Fruit fly (Drosophila melanogaster) Kc167 (cell line): ENCODE results near the gene rno.

Experiments used
- Myc ChIP-seq: fragments of >200 bp; optimal IDR thresholded peaks from 2 replicates; lab custom pipeline; 2017; ENCODE audit warnings: missing external identifiers
- Sin3A ChIP-seq: fragments of >200 bp; optimal IDR thresholded peaks from 2 replicates; lab custom pipeline; 2018; ENCODE audit warnings: missing external identifiers
- h ChIP-seq: fragments of >200 bp; optimal IDR thresholded peaks from 3 replicates; lab custom pipeline; 2018; ENCODE audit warnings: missing external identifiers
- insv ChIP-seq: fragments of >200 bp; optimal IDR thresholded peaks from 3 replicates; lab custom pipeline; 2018; ENCODE audit warnings: missing external identifiers
- psq ChIP-seq: fragments of >200 bp; optimal IDR thresholded peaks from 2 replicates; lab custom pipeline; 2017; ENCODE audit warnings: missing external identifiers
- ttk ChIP-seq: sonication (Bioruptor generic); optimal IDR thresholded peaks from 2 replicates; lab custom pipeline; 2017; ENCODE audit warnings: missing external identifiers

The rno gene

DNA sequence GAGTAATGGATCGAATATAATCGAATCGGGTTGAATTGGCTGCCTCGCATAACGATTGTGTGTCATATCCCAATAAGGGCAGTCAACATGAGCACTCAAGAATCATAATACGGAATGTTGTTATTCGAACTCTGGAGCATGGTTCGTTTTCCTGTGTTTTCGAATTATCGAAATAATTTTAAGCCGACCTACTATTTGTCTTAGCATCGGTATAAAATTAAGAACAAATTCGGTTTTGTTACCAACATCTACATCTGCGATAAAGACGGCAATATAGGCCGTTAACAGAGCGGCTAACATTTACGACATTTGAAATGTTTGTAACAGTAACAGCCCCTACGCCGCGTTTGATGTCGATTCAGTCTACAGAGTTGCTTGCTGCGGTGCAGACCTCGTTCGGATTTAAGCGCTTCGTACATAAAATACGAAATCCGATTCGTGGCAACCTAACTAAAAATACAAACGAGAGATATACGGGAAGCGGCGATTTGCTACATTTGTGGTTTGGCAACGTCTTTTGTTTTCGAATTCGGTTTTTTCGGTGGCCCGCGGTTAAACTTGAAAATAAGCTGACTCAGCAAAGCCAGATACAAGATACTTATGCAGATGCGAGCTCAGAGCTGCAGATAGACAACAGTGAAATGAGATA lies 39.0 kb downstream of the rno start:
- TF ChIP-seq h = no peak
- TF ChIP-seq psq (lab: Kevin White, UChicago) = no peak
- TF ChIP-seq Sin3A (lab: Kevin White, UChicago) = no peak
- no peak for TF ChIP-seq Myc (lab: Kevin White, UChicago)
- TF ChIP-seq ttk = no peak
- TF ChIP-seq insv (lab: Kevin White, UChicago) = no peak

DNA sequence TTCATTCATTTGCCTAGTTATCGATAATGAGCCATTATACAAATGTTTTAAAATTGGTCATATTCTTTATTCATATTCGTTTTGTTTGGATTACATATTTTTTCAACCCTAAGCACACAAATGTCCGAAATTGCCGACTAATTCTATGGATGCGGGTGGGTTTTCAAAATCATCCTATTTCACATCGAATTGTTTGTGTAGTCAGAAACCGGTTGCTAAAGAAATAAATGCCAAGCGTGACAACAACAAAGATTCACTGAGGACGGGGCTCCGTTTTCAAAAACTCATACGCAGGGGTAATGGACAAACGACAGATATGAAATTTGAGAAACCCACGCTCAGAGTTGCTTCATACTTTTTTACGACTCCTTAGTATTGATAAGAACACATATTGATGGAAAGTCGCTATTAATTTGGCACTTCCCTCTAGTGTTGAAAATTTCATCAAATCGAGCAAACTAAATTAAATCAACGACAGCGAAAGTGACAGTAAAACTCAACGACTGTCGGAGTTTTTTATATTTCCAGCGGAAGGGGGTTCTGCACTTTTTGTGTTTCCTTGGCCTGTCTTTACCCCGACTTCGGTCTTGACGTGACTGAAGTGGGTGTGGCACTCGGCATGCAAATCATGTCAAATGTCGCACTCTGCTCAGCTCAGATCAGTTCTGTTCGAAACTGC lies 40.0 kb downstream of the rno start:
- no peak for TF ChIP-seq ttk
- no peak for TF ChIP-seq Myc (lab: Kevin White, UChicago)
- TF ChIP-seq Sin3A (lab: Kevin White, UChicago) = no peak
- no peak for TF ChIP-seq h
- no peak for TF ChIP-seq insv (lab: Kevin White, UChicago)
- no peak for TF ChIP-seq psq (lab: Kevin White, UChicago)

DNA sequence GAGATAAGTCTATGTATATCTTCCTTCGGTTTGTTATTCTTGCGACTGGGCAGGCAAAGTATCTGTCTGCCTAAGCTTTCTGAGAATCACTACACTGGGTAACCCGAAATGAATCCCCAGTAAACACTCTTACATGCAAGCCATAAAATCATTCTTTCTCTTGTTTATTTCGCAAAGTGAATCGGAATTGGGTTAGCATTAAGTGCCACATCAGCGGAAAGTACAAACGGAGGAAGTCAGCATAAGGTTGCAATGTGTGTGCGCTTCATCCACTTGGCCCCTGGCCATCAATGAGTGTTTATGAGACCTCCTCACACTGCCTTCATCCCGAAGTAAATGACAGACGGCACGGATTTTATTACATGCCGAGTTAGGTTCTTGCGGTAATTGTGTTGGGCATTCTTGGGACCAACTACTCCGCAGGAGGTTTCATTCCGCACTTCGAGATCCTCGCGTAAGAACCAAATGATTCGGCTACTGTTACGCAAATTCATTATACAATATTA lies 41.8 kb downstream of the rno start:
- no peak for TF ChIP-seq h
- no peak for TF ChIP-seq Myc (lab: Kevin White, UChicago)

DNA sequence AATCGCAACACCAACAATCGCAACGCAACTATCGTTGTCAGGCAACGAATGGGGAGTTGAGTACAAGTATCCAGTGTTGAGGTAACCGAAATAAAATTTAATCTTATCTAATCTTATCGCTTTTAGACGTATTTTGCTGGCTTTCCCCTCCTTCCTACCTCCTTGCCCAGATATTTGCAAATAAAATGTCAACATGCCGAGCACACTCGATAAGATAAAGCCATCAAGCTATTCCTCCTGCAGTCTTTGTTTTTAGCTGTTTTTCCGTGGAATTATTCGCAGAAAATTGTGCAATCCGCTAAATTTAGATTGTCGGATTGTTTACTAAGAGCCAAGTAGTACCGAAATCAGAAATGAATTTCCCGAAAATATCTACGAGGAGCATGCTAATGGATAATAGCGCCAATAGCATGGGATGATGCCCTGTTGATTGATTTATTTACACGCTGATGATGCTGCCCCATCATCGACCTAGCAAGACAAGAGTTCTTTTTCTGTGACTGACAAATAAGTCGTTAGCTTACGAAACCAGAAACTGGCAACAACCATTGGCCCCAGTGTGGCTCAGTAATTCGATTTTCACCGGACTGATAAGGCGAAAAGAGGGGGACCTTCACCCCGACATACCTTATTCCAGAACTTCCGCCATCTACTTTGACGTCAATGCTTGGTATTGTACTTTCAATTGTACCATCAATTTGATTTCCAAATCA lies 42.8 kb downstream of the rno start:
- TF ChIP-seq h (no peak), insv (lab: Kevin White, UChicago) (no peak), Myc (lab: Kevin White, UChicago) (no peak), Sin3A (lab: Kevin White, UChicago) (no peak), ttk (no peak), psq (lab: Kevin White, UChicago) (no peak)

DNA sequence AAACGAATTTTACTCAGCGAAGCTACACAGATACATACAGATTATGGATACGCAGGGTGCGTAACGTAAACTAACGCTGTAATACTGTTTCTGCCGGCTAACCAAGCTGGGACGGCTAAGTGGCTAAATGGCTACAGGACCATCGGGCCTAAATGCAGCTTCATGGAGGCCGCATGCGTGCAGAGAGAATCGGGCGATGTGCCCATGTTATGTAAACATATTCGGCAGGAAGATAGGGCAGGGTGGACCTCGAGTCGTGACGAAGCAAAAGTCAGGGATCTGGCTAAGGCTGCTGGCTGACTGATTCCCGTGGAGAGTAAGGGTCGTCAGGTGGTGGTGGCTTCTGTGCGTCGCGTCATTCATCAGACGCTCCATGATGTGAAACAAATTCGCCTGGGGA lies 45.9 kb downstream of the rno start:
- TF ChIP-seq h (no peak), psq (lab: Kevin White, UChicago) (no peak), ttk (no peak), Sin3A (lab: Kevin White, UChicago) (no peak), Myc (lab: Kevin White, UChicago) (no peak)

DNA sequence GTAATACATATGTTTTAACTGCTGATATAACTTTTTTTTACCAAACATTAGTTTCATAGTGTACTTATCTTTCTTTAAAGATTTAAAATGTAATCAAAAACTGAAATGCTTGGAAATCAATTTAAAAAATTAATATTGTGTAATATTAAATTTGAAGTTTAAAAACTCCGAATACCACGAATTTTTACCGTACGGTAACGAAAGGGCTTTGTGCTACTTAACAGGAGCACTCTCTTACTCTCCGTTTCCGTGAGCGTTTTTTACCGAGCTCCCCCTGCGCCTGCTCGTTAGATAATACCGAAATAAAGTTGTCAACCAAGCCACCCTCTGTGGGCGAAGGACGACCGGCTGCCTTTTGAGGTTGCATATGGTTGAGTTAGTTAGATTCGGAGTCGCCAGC lies 47.1 kb downstream of the rno start, which contains the start of the genes Dic61B and p130CAS:
Gene Dic61B, minus strand, starts transcription at position 101 of the 400 bp plus-strand sequence.
Gene p130CAS, plus strand, starts transcription at position 396 of the 400 bp plus-strand sequence.
- TF ChIP-seq Sin3A (lab: Kevin White, UChicago) (no peak), Myc (lab: Kevin White, UChicago) (no peak), insv (lab: Kevin White, UChicago) (no peak)

DNA sequence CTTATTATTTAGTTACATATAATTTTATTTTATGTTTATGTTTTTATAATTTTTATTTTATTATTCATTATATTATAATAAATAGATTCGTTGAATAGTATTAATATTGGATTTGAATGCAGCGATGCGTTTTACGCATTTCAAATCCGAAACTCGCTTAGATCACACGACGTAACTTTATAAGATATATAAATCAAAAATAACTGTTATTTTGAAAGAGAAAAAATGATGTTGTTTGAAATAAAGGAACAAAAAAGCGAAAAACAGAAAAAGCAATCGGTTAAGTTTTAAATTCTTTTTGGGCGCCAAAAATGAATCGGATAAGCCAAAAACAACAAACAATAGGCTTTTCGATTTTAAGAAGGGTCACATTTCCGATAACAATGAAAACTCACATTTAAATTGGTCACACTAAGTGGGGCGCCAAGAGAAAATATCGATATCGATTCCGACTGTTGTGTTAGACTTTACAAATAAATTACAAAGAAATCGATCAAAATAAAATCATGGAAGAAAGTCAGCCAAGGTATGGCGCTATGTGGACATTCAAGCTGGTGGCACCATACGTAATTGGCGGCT lies 53.5 kb downstream of the rno start, which contains the start of gene CG6845:
Gene CG6845, plus strand, starts transcription at position 436 of the 579 bp plus-strand sequence.
- TF ChIP-seq psq (lab: Kevin White, UChicago) (no peak), Myc (lab: Kevin White, UChicago) (no peak), insv (lab: Kevin White, UChicago) (no peak), h (no peak), ttk (no peak), Sin3A (lab: Kevin White, UChicago) (no peak)

DNA sequence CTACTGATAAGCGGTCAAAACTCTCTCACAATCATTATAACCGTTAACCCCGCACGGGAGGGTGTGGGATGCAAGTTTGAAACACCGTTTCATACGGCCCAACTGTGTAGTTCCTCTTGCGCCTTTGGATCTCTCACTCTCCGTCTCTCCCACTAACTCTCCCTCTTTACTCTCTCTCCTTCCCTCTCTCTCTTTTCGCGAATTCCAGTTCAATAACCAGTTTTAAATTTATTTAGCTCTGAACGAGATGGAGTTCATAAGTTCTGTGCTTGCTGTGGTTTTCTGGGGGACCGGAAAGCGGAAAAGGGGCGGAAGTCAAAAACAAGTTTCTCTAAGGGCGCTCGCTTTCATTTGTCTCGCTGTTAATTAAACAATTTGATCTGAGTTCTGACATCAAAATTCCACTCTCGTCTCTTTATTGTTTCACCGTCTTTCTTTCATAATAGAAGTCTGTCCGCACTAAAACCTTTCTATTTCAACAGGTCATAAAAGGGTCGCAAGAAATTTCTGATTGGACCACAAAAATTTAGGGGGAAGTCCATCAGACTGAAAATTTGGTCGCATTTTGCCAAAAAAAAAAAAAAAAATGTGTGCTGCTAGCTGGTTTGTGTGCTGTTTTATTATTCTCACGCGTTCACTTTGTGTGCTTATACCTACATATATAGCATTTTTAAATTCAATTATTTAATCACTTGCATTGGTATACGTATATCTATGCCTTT lies 58.6 kb downstream of the rno start:
- TF ChIP-seq psq (lab: Kevin White, UChicago) (no peak), insv (lab: Kevin White, UChicago) (no peak), Sin3A (lab: Kevin White, UChicago) (no peak), h (no peak), Myc (lab: Kevin White, UChicago) (no peak), ttk (no peak)

DNA sequence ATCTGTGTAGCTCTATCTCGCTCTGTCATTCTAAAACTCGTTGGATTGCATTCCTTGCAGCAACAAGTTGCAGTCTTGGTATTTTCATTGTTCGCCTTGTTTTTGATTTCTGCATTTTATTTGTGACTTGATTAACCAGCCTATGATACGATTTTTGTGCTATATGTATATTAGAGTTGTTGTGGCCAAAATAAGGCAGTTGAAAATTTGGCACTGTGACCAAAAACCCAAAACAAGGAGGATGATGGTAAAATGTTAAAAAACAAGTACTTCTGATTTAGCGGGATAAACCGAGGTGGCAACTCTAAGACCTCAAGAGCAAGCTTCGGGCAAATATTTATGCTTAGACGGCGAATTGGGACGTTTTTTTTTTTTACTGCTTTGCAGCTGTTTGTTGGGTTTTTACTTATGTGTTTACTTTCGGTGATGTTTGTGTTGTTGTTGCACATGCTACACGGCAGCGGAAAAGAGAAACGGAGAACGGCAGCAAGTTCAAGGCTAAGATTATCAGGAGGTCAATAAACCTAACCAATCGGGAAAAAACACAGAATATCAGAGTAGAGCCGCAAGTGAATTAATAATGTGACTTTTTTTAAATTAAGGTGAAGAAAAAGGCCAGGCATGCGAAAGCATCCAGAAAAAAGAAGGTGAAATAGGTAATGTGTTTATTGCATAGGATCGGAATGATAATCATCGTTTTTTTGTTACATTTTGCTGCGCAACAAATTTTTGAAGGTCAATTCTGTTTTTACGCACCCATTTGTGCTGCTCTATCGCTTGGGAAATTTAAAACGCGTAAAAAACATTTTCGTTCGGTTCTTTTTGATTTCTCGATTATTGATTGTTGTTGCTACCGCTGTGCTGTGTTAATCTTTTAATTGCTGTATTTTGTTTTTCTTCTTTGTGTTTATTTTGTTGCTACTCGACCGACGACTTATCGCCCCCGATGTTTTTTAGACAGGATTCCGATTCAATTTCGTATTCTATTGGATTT lies 59.7 kb downstream of the rno start:
- no peak for TF ChIP-seq h
- no peak for TF ChIP-seq Sin3A (lab: Kevin White, UChicago)
- no peak for TF ChIP-seq insv (lab: Kevin White, UChicago)
- no peak for TF ChIP-seq Myc (lab: Kevin White, UChicago)
- TF ChIP-seq ttk = no peak
- no peak for TF ChIP-seq psq (lab: Kevin White, UChicago)

DNA sequence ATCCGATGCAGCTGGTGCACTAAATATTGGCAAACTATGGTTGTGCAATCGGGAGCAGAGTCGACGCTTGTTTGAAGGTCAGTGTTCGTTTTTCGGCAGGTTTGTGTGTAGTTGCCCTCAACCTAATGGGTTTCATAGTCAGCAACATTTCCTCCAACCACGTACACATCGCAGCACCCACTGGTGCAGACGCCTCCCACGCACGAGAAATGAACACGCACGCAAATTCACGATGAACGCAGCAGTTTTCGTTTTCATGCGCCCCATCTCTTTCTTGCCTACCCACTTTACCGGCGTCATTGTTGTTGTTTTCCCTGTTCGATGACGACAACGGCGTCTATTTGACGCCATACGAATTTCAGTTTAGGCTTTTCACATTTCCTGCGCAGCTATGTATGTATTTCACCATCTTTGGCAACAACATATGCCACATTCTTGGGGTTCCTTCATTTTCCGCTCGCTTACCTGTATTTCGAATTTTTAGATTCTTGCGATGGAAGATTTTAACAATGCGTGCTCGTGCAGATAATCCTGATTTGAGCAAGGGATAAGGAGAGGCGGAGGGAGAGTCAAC lies 61.9 kb downstream of the rno start:
- TF ChIP-seq h (no peak), Sin3A (lab: Kevin White, UChicago) (no peak), Myc (lab: Kevin White, UChicago) (no peak), psq (lab: Kevin White, UChicago) (no peak), insv (lab: Kevin White, UChicago) (no peak), ttk (no peak)
